Worm (Caenorhabditis elegans) whole organism, midembryonic: Measurements from ENCODE around the gene F26G1.9.

ENCODE experiments used
- T22C8.4 ChIP-seq: fragments of 200-800 bp; sonication (Bioruptor generic); IDR thresholded peaks from 2 replicates; pipeline ENCODE4 v1.3.6; 2022; ENCODE audit warnings: missing genetic modification characterization, missing compliant biosample characterization
- cog-1 ChIP-seq: sonication (generic microtip); optimal IDR thresholded peaks from 2 replicates; lab custom pipeline; 2016; ENCODE audit warnings: missing genetic modification characterization, missing compliant biosample characterization
- flt-1 ChIP-seq: fragments of 200-800 bp; sonication (Bioruptor generic); IDR thresholded peaks from 2 replicates; pipeline ENCODE4 v1.3.6; 2022; ENCODE audit warnings: missing genetic modification characterization, missing compliant biosample characterization
- klf-2 ChIP-seq: fragments of 200-800 bp; sonication (Bioruptor generic); conservative IDR thresholded peaks from 2 replicates; pipeline ENCODE4 v1.3.6; 2022; ENCODE audit warnings: missing genetic modification reagents, missing genetic modification characterization, missing compliant biosample characterization
- med-1 ChIP-seq: sonication (generic microtip); optimal IDR thresholded peaks from 2 replicates; lab custom pipeline; 2017; ENCODE audit warnings: missing genetic modification characterization, mild to moderate bottlenecking, missing compliant biosample characterization, antibody characterized with exemption, missing genetic modification reagents; ENCODE audit not compliant: insufficient read depth
- ref-1 ChIP-seq: fragments of 200-800 bp; sonication (Bioruptor generic); conservative IDR thresholded peaks from 2 replicates; pipeline ENCODE4 v1.3.6; 2022; ENCODE audit warnings: missing genetic modification reagents, missing genetic modification characterization, missing compliant biosample characterization
- tab-1 ChIP-seq: fragments of 200-800 bp; sonication (Bioruptor generic); IDR thresholded peaks from 2 replicates; pipeline ENCODE4 v1.3.6; 2022; ENCODE audit warnings: missing genetic modification characterization, missing compliant biosample characterization
- ztf-23 ChIP-seq: fragments of 200-800 bp; sonication (Bioruptor generic); IDR thresholded peaks from 2 replicates; pipeline ENCODE4 v1.3.6; 2022; ENCODE audit warnings: missing genetic modification reagents, missing genetic modification characterization, missing compliant biosample characterization
- ztf-29 ChIP-seq: fragments of 200-800 bp; sonication (Bioruptor generic); IDR thresholded peaks from 2 replicates; pipeline ENCODE4 v1.3.6; 2022; ENCODE audit warnings: missing genetic modification reagents, missing genetic modification characterization, missing compliant biosample characterization

The F26G1.9 gene

ce11 chrII:4761020-4761419, 12.8 kb downstream of the F26G1.9 start:
- no peak for TF ChIP-seq ztf-29
- no peak for TF ChIP-seq med-1 (GFP tag; lab: Kevin White, UChicago)
- TF ChIP-seq cog-1 (tag; lab: Kevin White, UChicago), result no peak
- TF ChIP-seq klf-2 (GFP tag; lab: Robert Waterston, UW), result no peak
- no peak for TF ChIP-seq ztf-23
- no peak for TF ChIP-seq ref-1 (GFP tag; lab: Robert Waterston, UW)
- no peak for TF ChIP-seq flt-1
- TF ChIP-seq T22C8.4 (GFP tag; lab: Robert Waterston, UW), result no peak
- TF ChIP-seq tab-1 (GFP tag; lab: Robert Waterston, UW), result no peak

ce11 chrII:4759835-4760234, 14.0 kb downstream of the F26G1.9 start:
- TF ChIP-seq flt-1, result no peak
- no peak for TF ChIP-seq ztf-29
- no peak for TF ChIP-seq ref-1 (GFP tag; lab: Robert Waterston, UW)
- no peak for TF ChIP-seq tab-1 (GFP tag; lab: Robert Waterston, UW)
- no peak for TF ChIP-seq med-1 (GFP tag; lab: Kevin White, UChicago)
- no peak for TF ChIP-seq klf-2 (GFP tag; lab: Robert Waterston, UW)
- TF ChIP-seq T22C8.4 (GFP tag; lab: Robert Waterston, UW), result no peak
- no peak for TF ChIP-seq cog-1 (tag; lab: Kevin White, UChicago)
- no peak for TF ChIP-seq ztf-23

ce11 chrII:4758462-4758861, 15.3 kb downstream of the F26G1.9 start, which contains the start of gene F26G1.3:
F26G1.3 (plus strand) TSS chrII:4758762.
- no peak for TF ChIP-seq tab-1 (GFP tag; lab: Robert Waterston, UW)
- TF ChIP-seq ztf-23, result no peak

- TF ChIP-seq med-1 (GFP tag; lab: Kevin White, UChicago), result no peak
Observed at ce11 chrII:4756751-4757150, 17.0 kb downstream of the F26G1.9 start, which contains the start of gene C27D9.2. C27D9.2 (minus strand) TSS chrII:4756851.

- TF ChIP-seq ztf-23 (no peak), ztf-29 (no peak), flt-1 (no peak)
Observed at ce11 chrII:4755654-4756053, 18.1 kb downstream of the F26G1.9 start.

- TF ChIP-seq med-1 (GFP tag; lab: Kevin White, UChicago) (no peak), ref-1 (GFP tag; lab: Robert Waterston, UW) (no peak), klf-2 (GFP tag; lab: Robert Waterston, UW) (no peak), ztf-23 (no peak), flt-1 (no peak), T22C8.4 (GFP tag; lab: Robert Waterston, UW) (no peak), ztf-29 (no peak), cog-1 (tag; lab: Kevin White, UChicago) (no peak), tab-1 (GFP tag; lab: Robert Waterston, UW) (no peak)
Observed at ce11 chrII:4753133-4753532, 20.7 kb downstream of the F26G1.9 start, which contains the start of gene C27D9.1. C27D9.1 (plus strand) TSS chrII:4753413.

ce11 chrII:4752257-4752728, 21.5 kb downstream of the F26G1.9 start, which contains the start of gene F41C3.1:
F41C3.1 (plus strand) TSS chrII:4752307.
- no peak for TF ChIP-seq klf-2 (GFP tag; lab: Robert Waterston, UW)
- no peak for TF ChIP-seq cog-1 (tag; lab: Kevin White, UChicago)

- TF ChIP-seq T22C8.4 (GFP tag; lab: Robert Waterston, UW) (no peak), klf-2 (GFP tag; lab: Robert Waterston, UW) (no peak), ztf-29 (no peak), flt-1 (no peak), med-1 (GFP tag; lab: Kevin White, UChicago) (no peak), cog-1 (tag; lab: Kevin White, UChicago) (no peak), ztf-23 (no peak), ref-1 (GFP tag; lab: Robert Waterston, UW) (no peak), tab-1 (GFP tag; lab: Robert Waterston, UW) (no peak)
Observed at ce11 chrII:4749581-4749980, 24.2 kb downstream of the F26G1.9 start, which contains the start of gene F41C3.2. F41C3.2 (plus strand) TSS chrII:4749968.

ce11 chrII:4748374-4748773, 25.4 kb downstream of the F26G1.9 start:
- TF ChIP-seq cog-1 (tag; lab: Kevin White, UChicago) (no peak), T22C8.4 (GFP tag; lab: Robert Waterston, UW) (no peak), tab-1 (GFP tag; lab: Robert Waterston, UW) (no peak), med-1 (GFP tag; lab: Kevin White, UChicago) (no peak), flt-1 (no peak), klf-2 (GFP tag; lab: Robert Waterston, UW) (no peak), ztf-29 (no peak), ref-1 (GFP tag; lab: Robert Waterston, UW) (no peak), ztf-23 (no peak)

- TF ChIP-seq cog-1 (tag; lab: Kevin White, UChicago) (no peak), ref-1 (GFP tag; lab: Robert Waterston, UW) (no peak), tab-1 (GFP tag; lab: Robert Waterston, UW) (no peak), T22C8.4 (GFP tag; lab: Robert Waterston, UW) (no peak), med-1 (GFP tag; lab: Kevin White, UChicago) (no peak), flt-1 (no peak), ztf-23 (no peak), klf-2 (GFP tag; lab: Robert Waterston, UW) (no peak), ztf-29 (no peak)
Observed at ce11 chrII:4747697-4748096, 26.1 kb downstream of the F26G1.9 start.

- TF ChIP-seq ztf-29, result no peak
- TF ChIP-seq ref-1 (GFP tag; lab: Robert Waterston, UW), result no peak
- TF ChIP-seq flt-1, result no peak
- TF ChIP-seq cog-1 (tag; lab: Kevin White, UChicago), result no peak
- no peak for TF ChIP-seq ztf-23
- no peak for TF ChIP-seq tab-1 (GFP tag; lab: Robert Waterston, UW)
- no peak for TF ChIP-seq med-1 (GFP tag; lab: Kevin White, UChicago)
- TF ChIP-seq klf-2 (GFP tag; lab: Robert Waterston, UW), result no peak
- no peak for TF ChIP-seq T22C8.4 (GFP tag; lab: Robert Waterston, UW)
Observed at ce11 chrII:4747063-4747462, 26.7 kb downstream of the F26G1.9 start.
